Fruit fly (Drosophila melanogaster): ENCODE data around the gene PIG-Q.

- no peak for TF ChIP-seq CG13204 (GFP tag; optimal IDR thresholded peaks at IDR 0.05)
- TF ChIP-seq Pif1B (GFP tag; optimal IDR thresholded peaks at IDR 0.05), result peak; percentile 84
- TF ChIP-seq EcR (GFP tag; optimal IDR thresholded peaks at IDR 0.05), result peak; percentile 86
- peak; percentile 87 for TF ChIP-seq CG12605 (GFP tag; IDR thresholded peaks at IDR 0.05)
- no peak for TF ChIP-seq fd96Ca (GFP tag; IDR thresholded peaks at IDR 0.05)
- TF ChIP-seq CG8301 (tag; optimal IDR thresholded peaks at IDR 0.05), result peak; percentile 84
- TF ChIP-seq CG32121 (GFP tag; IDR thresholded peaks at IDR 0.05), result peak; percentile 91
- peak; percentile 93 for TF ChIP-seq CG4496 (GFP tag; IDR thresholded peaks at IDR 0.05)
- peak; percentile 91 for TF ChIP-seq CG17806 (tag; optimal IDR thresholded peaks at IDR 0.05)
Measured at dm6 chrX:16358670-16359320, at the start of gene PIG-Q, which contains the start of gene U2af50.

Measured in whole organism, pupa.